Worm (Caenorhabditis elegans) whole organism, L1 larva: ENCODE measurements around the gene mrpl-32.

Experiments used
- C04F5.9 ChIP-seq: sonication (generic microtip); optimal IDR thresholded peaks from 2 replicates; lab custom pipeline; 2016; ENCODE audit warnings: missing genetic modification characterization, missing compliant biosample characterization
- C34B4.2 ChIP-seq: sonication (generic microtip); optimal IDR thresholded peaks from 2 replicates; lab custom pipeline; 2017; ENCODE audit warnings: mild to moderate bottlenecking, missing genetic modification characterization, missing compliant biosample characterization
- F16B12.6 ChIP-seq: fragments of 150-350 bp; optimal IDR thresholded peaks from 2 replicates; lab custom pipeline; 2014; ENCODE audit warnings: missing biosample characterization, missing genetic modification characterization
- alr-1 ChIP-seq: fragments of 200-800 bp; sonication (Bioruptor generic); optimal IDR thresholded peaks from 2 replicates; lab custom pipeline; 2018; ENCODE audit warnings: borderline replicate concordance, mild to moderate bottlenecking, missing genetic modification characterization, missing compliant biosample characterization
- aly-2 ChIP-seq: fragments of 150-350 bp; optimal IDR thresholded peaks from 2 replicates; lab custom pipeline; 2014; ENCODE audit warnings: missing biosample characterization, missing genetic modification characterization
- ama-1 ChIP-seq: fragments of 150-350 bp; optimal IDR thresholded peaks from 2 replicates; lab custom pipeline; 2014
- blmp-1 ChIP-seq: fragments of 150-350 bp; optimal IDR thresholded peaks from 2 replicates; lab custom pipeline; 2014; ENCODE audit warnings: missing biosample characterization, missing genetic modification characterization
- ceh-8 ChIP-seq: fragments of 200-800 bp; sonication (Bioruptor generic); optimal IDR thresholded peaks from 2 replicates; lab custom pipeline; 2018; ENCODE audit warnings: mild to moderate bottlenecking, missing genetic modification characterization, moderate library complexity, missing compliant biosample characterization
- ceh-82 ChIP-seq, 3 experiments: fragments of 150-350 bp in 1 of 3; sonication (generic microtip) in 2 of 3; optimal IDR thresholded peaks; 2 replicates each; lab custom pipeline; 2014 to 2017; ENCODE audit warnings: missing biosample characterization in 3 of 3, missing genetic modification characterization in 3 of 3
- ceh-88 ChIP-seq: fragments of 200-800 bp; sonication (Bioruptor generic); IDR thresholded peaks from 2 replicates; pipeline ENCODE4 v1.3.6; 2022; ENCODE audit warnings: missing genetic modification characterization, missing compliant biosample characterization
- ceh-90 ChIP-seq: sonication (generic microtip); optimal IDR thresholded peaks from 2 replicates; lab custom pipeline; 2016; ENCODE audit warnings: missing genetic modification characterization, missing compliant biosample characterization
- ces-1 ChIP-seq: fragments of 150-350 bp; optimal IDR thresholded peaks from 2 replicates; lab custom pipeline; 2014; ENCODE audit warnings: missing biosample characterization, missing genetic modification reagents, missing genetic modification characterization
- dsc-1 ChIP-seq: sonication (generic microtip); optimal IDR thresholded peaks from 2 replicates; lab custom pipeline; 2016; ENCODE audit warnings: mild to moderate bottlenecking, missing genetic modification characterization, missing compliant biosample characterization
- efl-1 ChIP-seq, 4 experiments: fragments of 150-350 bp; optimal IDR thresholded peaks in 3 of 4; peaks in 1 of 4; 1 replicate in 1 of 4; 2 replicates in 3 of 4; lab custom pipeline; 2014; ENCODE audit warnings: missing biosample characterization in 2 of 4, missing genetic modification characterization in 2 of 4, missing genetic modification reagents in 2 of 4
- egl-13 ChIP-seq: sonication (generic microtip); optimal IDR thresholded peaks from 2 replicates; lab custom pipeline; 2016; ENCODE audit warnings: missing genotype, missing genetic modification reagents, missing genetic modification characterization, missing compliant biosample characterization
- elt-2 ChIP-seq: sonication (generic microtip); optimal IDR thresholded peaks from 2 replicates; lab custom pipeline; 2016; ENCODE audit warnings: missing genetic modification characterization, mild to moderate bottlenecking, inconsistent platforms, missing compliant biosample characterization, missing genetic modification reagents
- ets-5 ChIP-seq: fragments of 200-800 bp; sonication (Bioruptor generic); IDR thresholded peaks from 2 replicates; pipeline ENCODE4 v1.3.6; 2022; ENCODE audit warnings: missing genetic modification characterization, missing compliant biosample characterization
- fkh-10 ChIP-seq: sonication (generic microtip); optimal IDR thresholded peaks from 2 replicates; lab custom pipeline; 2017; ENCODE audit warnings: missing biosample characterization, missing genetic modification reagents, missing genetic modification characterization
- fos-1 ChIP-seq: fragments of 150-350 bp; optimal IDR thresholded peaks from 2 replicates; lab custom pipeline; 2014; ENCODE audit warnings: missing biosample characterization, missing genetic modification characterization
- grh-1 ChIP-seq: fragments of 200-800 bp; sonication (Bioruptor generic); IDR thresholded peaks from 2 replicates; pipeline ENCODE4 v1.3.6; 2022; ENCODE audit warnings: missing genetic modification reagents, missing genetic modification characterization, missing compliant biosample characterization
- hlh-4 ChIP-seq: sonication (generic microtip); optimal IDR thresholded peaks from 2 replicates; lab custom pipeline; 2016; ENCODE audit warnings: mild to moderate bottlenecking, missing genetic modification characterization, missing compliant biosample characterization
- irx-1 ChIP-seq: sonication (generic microtip); optimal IDR thresholded peaks from 2 replicates; lab custom pipeline; 2016; ENCODE audit warnings: missing genetic modification characterization, missing compliant biosample characterization
- lin-13 ChIP-seq: fragments of 150-350 bp; optimal IDR thresholded peaks from 2 replicates; lab custom pipeline; 2014; ENCODE audit warnings: missing biosample characterization, missing genetic modification reagents, missing genetic modification characterization
- lir-3 ChIP-seq: sonication (generic microtip); optimal IDR thresholded peaks from 2 replicates; lab custom pipeline; 2016; ENCODE audit warnings: mild to moderate bottlenecking, missing genetic modification characterization, moderate library complexity, missing compliant biosample characterization; ENCODE audit not compliant: poor library complexity
- mef-2 ChIP-seq: fragments of 150-350 bp; optimal IDR thresholded peaks from 2 replicates; lab custom pipeline; 2014; ENCODE audit warnings: missing biosample characterization, missing genetic modification characterization
- mep-1 ChIP-seq: fragments of 150-350 bp; optimal IDR thresholded peaks from 2 replicates; lab custom pipeline; 2014; ENCODE audit warnings: missing biosample characterization, missing genetic modification characterization
- nhr-12 ChIP-seq: sonication (generic microtip); optimal IDR thresholded peaks from 2 replicates; lab custom pipeline; 2017; ENCODE audit warnings: missing biosample characterization, missing genetic modification characterization
- nhr-19 ChIP-seq: fragments of 200-800 bp; sonication (Bioruptor generic); conservative IDR thresholded peaks from 2 replicates; pipeline ENCODE4 v1.3.6; 2022; ENCODE audit warnings: missing genetic modification characterization, missing compliant biosample characterization
- nhr-237 ChIP-seq: fragments of 150-350 bp; optimal IDR thresholded peaks from 2 replicates; lab custom pipeline; 2014; ENCODE audit warnings: missing biosample characterization, missing genetic modification characterization
- nhr-28 ChIP-seq: fragments of 150-350 bp; optimal IDR thresholded peaks from 2 replicates; lab custom pipeline; 2014; ENCODE audit warnings: missing biosample characterization, missing genetic modification characterization
- nhr-76 ChIP-seq: sonication (generic microtip); optimal IDR thresholded peaks from 2 replicates; lab custom pipeline; 2017; ENCODE audit warnings: missing biosample characterization, missing genetic modification characterization
- nhr-77 ChIP-seq: fragments of 150-350 bp; optimal IDR thresholded peaks from 2 replicates; lab custom pipeline; 2014; ENCODE audit warnings: missing biosample characterization, missing genetic modification characterization
- nhr-84 ChIP-seq: sonication (generic microtip); optimal IDR thresholded peaks from 2 replicates; lab custom pipeline; 2017; ENCODE audit warnings: missing biosample characterization, missing genetic modification characterization
- skn-1 ChIP-seq: fragments of 150-350 bp; optimal IDR thresholded peaks from 2 replicates; lab custom pipeline; 2014; ENCODE audit warnings: missing biosample characterization, missing genetic modification characterization
- snu-23 ChIP-seq: sonication (generic microtip); optimal IDR thresholded peaks from 2 replicates; lab custom pipeline; 2016; ENCODE audit warnings: missing genetic modification characterization, missing compliant biosample characterization
- sox-4 ChIP-seq: sonication (generic microtip); optimal IDR thresholded peaks from 2 replicates; lab custom pipeline; 2016; ENCODE audit warnings: missing genetic modification characterization, missing compliant biosample characterization
- sptf-1 ChIP-seq: fragments of 150-350 bp; optimal IDR thresholded peaks from 2 replicates; lab custom pipeline; 2014; ENCODE audit warnings: missing biosample characterization, missing genetic modification characterization
- tbx-2 ChIP-seq: sonication (generic microtip); optimal IDR thresholded peaks from 2 replicates; lab custom pipeline; 2016; ENCODE audit warnings: missing genetic modification characterization, missing compliant biosample characterization
- tlp-1 ChIP-seq: fragments of 150-350 bp; optimal IDR thresholded peaks from 2 replicates; lab custom pipeline; 2014; ENCODE audit warnings: missing biosample characterization, missing genetic modification characterization
- unc-130 ChIP-seq: fragments of 150-350 bp; optimal IDR thresholded peaks from 2 replicates; lab custom pipeline; 2017; ENCODE audit warnings: missing biosample characterization, missing genetic modification characterization, inconsistent platforms
- unc-30 ChIP-seq: sonication (generic microtip); optimal IDR thresholded peaks from 2 replicates; lab custom pipeline; 2017; ENCODE audit warnings: missing biosample characterization, missing genetic modification characterization
- unc-62 ChIP-seq: fragments of 150-350 bp; optimal IDR thresholded peaks from 2 replicates; lab custom pipeline; 2014; ENCODE audit warnings: missing biosample characterization, missing genetic modification reagents, missing genetic modification characterization
- unc-86 ChIP-seq: sonication (generic microtip); optimal IDR thresholded peaks from 2 replicates; lab custom pipeline; 2016; ENCODE audit warnings: missing genetic modification characterization, missing compliant biosample characterization
- unc-98 ChIP-seq: fragments of 200-800 bp; sonication (Bioruptor generic); IDR thresholded peaks from 2 replicates; pipeline ENCODE4 v1.3.6; 2022; ENCODE audit warnings: missing genetic modification characterization, missing compliant biosample characterization
- zag-1 ChIP-seq: fragments of 150-350 bp; optimal IDR thresholded peaks from 2 replicates; lab custom pipeline; 2014; ENCODE audit warnings: missing biosample characterization, missing genetic modification characterization
- ztf-11 ChIP-seq, 2 experiments: sonication (generic microtip); optimal IDR thresholded peaks; 2 replicates each; lab custom pipeline; 2016 to 2017; ENCODE audit warnings: missing genetic modification characterization in 2 of 2, missing biosample characterization in 1 of 2, missing compliant biosample characterization in 1 of 2
- ztf-4 ChIP-seq: fragments of 150-350 bp; optimal IDR thresholded peaks from 2 replicates; lab custom pipeline; 2014; ENCODE audit warnings: missing biosample characterization, missing genetic modification characterization

The mrpl-32 gene

DNA sequence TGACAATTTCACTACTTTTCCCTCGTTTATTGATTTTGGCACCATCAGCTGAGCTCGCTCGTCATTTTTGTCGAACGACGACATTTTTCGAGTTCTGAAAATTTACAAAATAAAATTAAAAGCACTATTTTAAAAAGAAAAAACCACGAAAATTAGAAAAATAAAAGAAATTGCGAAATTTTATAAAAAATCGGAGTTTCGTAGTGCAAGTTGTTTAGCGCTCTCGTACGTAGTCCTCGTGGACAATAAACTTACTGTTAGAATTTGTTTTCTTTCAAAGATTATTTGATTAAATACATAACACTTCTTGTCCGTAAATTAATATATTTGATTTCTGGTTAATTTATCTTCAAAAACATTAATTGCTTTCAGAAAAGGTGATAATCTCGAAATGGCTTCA is 40.7 kb downstream of the mrpl-32 start, which contains the start of the genes ess-2 and F42H10.2 (continued):
- no peak for TF ChIP-seq lir-3 (tag; lab: Kevin White, UChicago)
- TF ChIP-seq ets-5 (GFP tag; lab: Robert Waterston, UW), result no peak
- no peak for TF ChIP-seq unc-62 (GFP tag; lab: Kevin White, UChicago)
- no peak for TF ChIP-seq F16B12.6 (tag; lab: Kevin White, UChicago)
- TF ChIP-seq ceh-88, result no peak
- no peak for TF ChIP-seq egl-13 (tag; lab: Kevin White, UChicago)
- TF ChIP-seq ces-1, result no peak
- TF ChIP-seq nhr-237 (tag; lab: Kevin White, UChicago), result no peak
- no peak for TF ChIP-seq nhr-77 (tag; lab: Kevin White, UChicago)
- TF ChIP-seq mep-1, result peak; percentile 45
- TF ChIP-seq ama-1, result no peak
- no peak for TF ChIP-seq ceh-90 (tag; lab: Kevin White, UChicago)
- TF ChIP-seq C34B4.2 (tag; lab: Kevin White, UChicago), result no peak
- TF ChIP-seq unc-98, result no peak
- TF ChIP-seq tlp-1, result no peak
- no peak for TF ChIP-seq hlh-4 (tag; lab: Kevin White, UChicago)
- no peak for TF ChIP-seq nhr-76 (tag; lab: Kevin White, UChicago)
- no peak for TF ChIP-seq unc-30 (tag; lab: Kevin White, UChicago)
- TF ChIP-seq ztf-4, result no peak
- no peak for TF ChIP-seq nhr-28 (tag; lab: Kevin White, UChicago)
- TF ChIP-seq unc-86 (tag; lab: Kevin White, UChicago), result no peak
- TF ChIP-seq nhr-12 (tag; lab: Kevin White, UChicago), result no peak
- no peak for TF ChIP-seq sox-4
- peak; percentile 50 for TF ChIP-seq lin-13 (GFP tag; lab: Kevin White, UChicago)
- no peak for TF ChIP-seq nhr-19 (GFP tag; lab: Robert Waterston, UW)
- no peak for TF ChIP-seq C04F5.9 (tag; lab: Kevin White, UChicago)
- TF ChIP-seq mef-2 (tag; lab: Kevin White, UChicago), result no peak
- no peak for TF ChIP-seq fkh-10 (GFP tag; lab: Kevin White, UChicago)
- peak; percentile 2 for TF ChIP-seq dsc-1
- TF ChIP-seq nhr-84 (tag; lab: Kevin White, UChicago), result no peak
- TF ChIP-seq skn-1 (tag; lab: Kevin White, UChicago), result peak; percentile 82
- no peak for TF ChIP-seq ceh-8 (GFP tag; lab: Kevin White, UChicago)
- TF ChIP-seq unc-130 (tag; lab: Kevin White, UChicago), result no peak
- no peak for TF ChIP-seq elt-2 (tag; lab: Kevin White, UChicago)
- no peak for TF ChIP-seq alr-1 (tag; lab: Kevin White, UChicago)
- TF ChIP-seq aly-2 (tag; lab: Kevin White, UChicago), result no peak
- no peak for TF ChIP-seq zag-1 (tag; lab: Kevin White, UChicago)
- no peak for TF ChIP-seq tbx-2 (tag; lab: Kevin White, UChicago)
- TF ChIP-seq sptf-1, result no peak
- no peak for TF ChIP-seq irx-1 (tag; lab: Kevin White, UChicago)
- TF ChIP-seq fos-1, result no peak
- TF ChIP-seq blmp-1 (tag; lab: Kevin White, UChicago), result peak; percentile 54
- no peak for TF ChIP-seq grh-1 (GFP tag; lab: Robert Waterston, UW)
- TF ChIP-seq ceh-82 (tag; optimal IDR thresholded peaks at IDR 0.05; lab: Kevin White, UChicago), result peak in 2 of 3 experiments; percentile 19 to 46
- TF ChIP-seq ztf-11 (tag; optimal IDR thresholded peaks at IDR 0.05; lab: Kevin White, UChicago), result no peak
- peak; percentile 54 to 56 for TF ChIP-seq efl-1 (optimal IDR thresholded peaks at IDR 0.05; lab: Kevin White, UChicago)
- peak; percentile 52 to 93 for TF ChIP-seq efl-1 (GFP tag; optimal IDR thresholded peaks at IDR 0.05 in 1 of 2; lab: Kevin White, UChicago)
- TF ChIP-seq snu-23 (GFP tag; lab: Kevin White, UChicago), result peak; percentile 62
